Fruit fly (Drosophila melanogaster) S2 (cell line): ENCODE results near the gene CG46304.

Experiments
- CG8478 ChIP-seq: fragments of >200 bp; optimal IDR thresholded peaks from 2 replicates; lab custom pipeline; 2018
- CTCF ChIP-seq, 2 experiments: fragments of >200 bp; optimal IDR thresholded peaks; 2 replicates each; lab custom pipeline; 2018

dm6 chr2L:18945765-18946552 is at the start of gene CG46304:
- TF ChIP-seq CG8478 (lab: Kevin White, UChicago) = no peak
- TF ChIP-seq CTCF (optimal IDR thresholded peaks at IDR 0.05; lab: Kevin White, UChicago) = no peak
